Fruit fly (Drosophila melanogaster) whole organism, embryonic: ENCODE measurements around the gene CG8568.

Experiments used
- Atf-2 ChIP-seq: fragments of 200-800 bp; sonication (Bioruptor generic); optimal IDR thresholded peaks from 2 replicates; lab custom pipeline; 2016; ENCODE audit warnings: missing biosample characterization, missing genetic modification characterization
- CG10267 ChIP-seq: fragments of 200-800 bp; sonication (Bioruptor generic); optimal IDR thresholded peaks from 2 replicates; lab custom pipeline; 2018; ENCODE audit warnings: missing biosample characterization, mild to moderate bottlenecking, missing genetic modification characterization, moderate library complexity
- CG11695 ChIP-seq: fragments of 200-800 bp; sonication (Bioruptor generic); IDR thresholded peaks from 3 replicates; pipeline ENCODE4 v1.3.6; 2022; ENCODE audit warnings: missing biosample characterization, missing genetic modification characterization
- CG12236 ChIP-seq: fragments of 200-800 bp; sonication (Bioruptor generic); optimal IDR thresholded peaks from 2 replicates; lab custom pipeline; 2016; ENCODE audit warnings: missing biosample characterization, missing genetic modification characterization
- CG12391 ChIP-seq: fragments of 200-800 bp; sonication (Bioruptor generic); optimal IDR thresholded peaks from 3 replicates; lab custom pipeline; 2018; ENCODE audit warnings: missing biosample characterization, mild to moderate bottlenecking, missing genetic modification characterization, moderate library complexity
- CG14667 ChIP-seq: fragments of 200-800 bp; sonication (Bioruptor generic); IDR thresholded peaks from 2 replicates; pipeline ENCODE4 v1.3.6; 2022; ENCODE audit warnings: missing biosample characterization, missing genetic modification characterization
- CG17385 ChIP-seq: fragments of 200-800 bp; sonication (Bioruptor generic); optimal IDR thresholded peaks from 3 replicates; lab custom pipeline; 2018; ENCODE audit warnings: missing biosample characterization, mild to moderate bottlenecking, missing genetic modification characterization
- CG18619 ChIP-seq: fragments of 200-800 bp; sonication (Bioruptor generic); optimal IDR thresholded peaks from 3 replicates; lab custom pipeline; 2017; ENCODE audit warnings: missing biosample characterization, mild to moderate bottlenecking, missing genetic modification characterization
- CG2199 ChIP-seq: fragments of 200-800 bp; sonication (Bioruptor generic); IDR thresholded peaks from 3 replicates; pipeline ENCODE4 v1.3.6; 2022; ENCODE audit warnings: missing biosample characterization, missing genetic modification characterization
- CG2712 ChIP-seq: fragments of 200-800 bp; optimal IDR thresholded peaks from 3 replicates; lab custom pipeline; 2019; ENCODE audit warnings: missing biosample characterization, mild to moderate bottlenecking, missing genetic modification characterization, moderate library complexity
- CG30020 ChIP-seq: fragments of 200-800 bp; optimal IDR thresholded peaks from 2 replicates; lab custom pipeline; 2019; ENCODE audit warnings: missing biosample characterization, mild to moderate bottlenecking, missing genetic modification characterization, moderate library complexity
- CG3995 ChIP-seq: fragments of 200-800 bp; sonication (Bioruptor generic); optimal IDR thresholded peaks from 3 replicates; lab custom pipeline; 2016; ENCODE audit warnings: missing biosample characterization, missing genetic modification characterization
- CG4424 ChIP-seq: fragments of 200-800 bp; sonication (Bioruptor generic); optimal IDR thresholded peaks from 3 replicates; lab custom pipeline; 2016; ENCODE audit warnings: missing biosample characterization, missing genetic modification characterization
- CG4730 ChIP-seq: fragments of 200-800 bp; sonication (Bioruptor generic); IDR thresholded peaks from 2 replicates; pipeline ENCODE4 v1.3.6; 2022; ENCODE audit warnings: missing biosample characterization, missing genetic modification characterization
- CG6683 ChIP-seq: fragments of 200-800 bp; sonication (Bioruptor generic); optimal IDR thresholded peaks from 2 replicates; lab custom pipeline; 2017; ENCODE audit warnings: missing biosample characterization, mild to moderate bottlenecking, missing genetic modification characterization, missing genetic modification reagents
- CG6854 ChIP-seq: fragments of 200-800 bp; sonication (Bioruptor generic); optimal IDR thresholded peaks from 3 replicates; lab custom pipeline; 2017; ENCODE audit warnings: missing biosample characterization, mild to moderate bottlenecking, missing genetic modification characterization
- CG7357 ChIP-seq: fragments of 200-800 bp; sonication (Bioruptor generic); IDR thresholded peaks from 3 replicates; pipeline ENCODE4 v1.3.6; 2022; ENCODE audit warnings: missing biosample characterization, missing genetic modification characterization
- CG7372 ChIP-seq: fragments of 200-800 bp; sonication (Bioruptor generic); IDR thresholded peaks from 2 replicates; pipeline ENCODE4 v1.3.6; 2022; ENCODE audit warnings: missing biosample characterization, missing genetic modification characterization
- CG8359 ChIP-seq: fragments of 200-800 bp; sonication (Bioruptor generic); optimal IDR thresholded peaks from 2 replicates; lab custom pipeline; 2017; ENCODE audit warnings: missing biosample characterization, mild to moderate bottlenecking, missing genetic modification characterization, borderline replicate concordance
- CG9609 ChIP-seq: fragments of 200-800 bp; sonication (Bioruptor generic); optimal IDR thresholded peaks from 3 replicates; lab custom pipeline; 2016; ENCODE audit warnings: missing biosample characterization, missing genetic modification characterization
- CG9727 ChIP-seq: fragments of 200-800 bp; sonication (Bioruptor generic); optimal IDR thresholded peaks from 3 replicates; lab custom pipeline; 2017; ENCODE audit warnings: missing biosample characterization, mild to moderate bottlenecking, missing genetic modification characterization
- CHES-1-like ChIP-seq: fragments of 200-800 bp; sonication (Bioruptor generic); optimal IDR thresholded peaks from 2 replicates; lab custom pipeline; 2016; ENCODE audit warnings: missing biosample characterization, missing genetic modification characterization
- CTCF ChIP-seq: fragments of 200-800 bp; sonication (Bioruptor generic); optimal IDR thresholded peaks from 2 replicates; lab custom pipeline; 2017; ENCODE audit warnings: missing biosample characterization, mild to moderate bottlenecking, missing genetic modification characterization, moderate library complexity
- CrebB ChIP-seq: fragments of 200-800 bp; sonication (Bioruptor generic); optimal IDR thresholded peaks from 3 replicates; lab custom pipeline; 2018; ENCODE audit warnings: missing biosample characterization, mild to moderate bottlenecking, missing genetic modification characterization
- Dip3 ChIP-seq: fragments of 200-800 bp; sonication (Bioruptor generic); optimal IDR thresholded peaks from 3 replicates; lab custom pipeline; 2016; ENCODE audit warnings: missing biosample characterization, missing genetic modification characterization
- E2f1 ChIP-seq: fragments of 200-800 bp; sonication (Bioruptor generic); IDR thresholded peaks from 2 replicates; pipeline ENCODE4 v1.3.6; 2022; ENCODE audit warnings: missing biosample characterization, missing genetic modification characterization
- HLH3B ChIP-seq: fragments of 200-800 bp; sonication (Bioruptor generic); IDR thresholded peaks from 2 replicates; pipeline ENCODE4 v1.3.6; 2022; ENCODE audit warnings: missing biosample characterization, missing genetic modification characterization
- HLH4C ChIP-seq: fragments of 200-800 bp; sonication (Bioruptor generic); IDR thresholded peaks from 3 replicates; pipeline ENCODE4 v1.3.6; 2022; ENCODE audit warnings: missing biosample characterization, missing genetic modification characterization; ENCODE audit not compliant: partially characterized antibody
- NC2α ChIP-seq: fragments of 200-800 bp; sonication (Bioruptor generic); optimal IDR thresholded peaks from 2 replicates; lab custom pipeline; 2016; ENCODE audit warnings: missing biosample characterization, missing genetic modification characterization
- Spps ChIP-seq: fragments of 200-800 bp; sonication (Bioruptor generic); optimal IDR thresholded peaks from 2 replicates; lab custom pipeline; 2018; ENCODE audit warnings: missing biosample characterization, mild to moderate bottlenecking, missing genetic modification characterization
- Xbp1 ChIP-seq: fragments of 200-800 bp; sonication (Bioruptor generic); optimal IDR thresholded peaks from 3 replicates; lab custom pipeline; 2016; ENCODE audit warnings: missing biosample characterization, mild to moderate bottlenecking, missing genetic modification characterization
- al ChIP-seq: fragments of 200-800 bp; sonication (Bioruptor generic); IDR thresholded peaks from 2 replicates; pipeline ENCODE4 v1.3.6; 2022; ENCODE audit warnings: missing biosample characterization, missing genetic modification characterization
- chm ChIP-seq: fragments of 200-800 bp; sonication (Bioruptor generic); IDR thresholded peaks from 2 replicates; pipeline ENCODE4 v1.3.6; 2022; ENCODE audit warnings: missing biosample characterization, missing genetic modification characterization
- corto ChIP-seq: fragments of 200-800 bp; sonication (Bioruptor generic); optimal IDR thresholded peaks from 2 replicates; lab custom pipeline; 2016; ENCODE audit warnings: missing biosample characterization, mild to moderate bottlenecking, missing genetic modification characterization, moderate library complexity
- dati ChIP-seq: fragments of 200-800 bp; sonication (Bioruptor generic); IDR thresholded peaks from 2 replicates; pipeline ENCODE4 v1.3.6; 2022; ENCODE audit warnings: missing biosample characterization, missing genetic modification characterization
- dmrt99B ChIP-seq: fragments of 200-800 bp; sonication (Bioruptor generic); optimal IDR thresholded peaks from 2 replicates; lab custom pipeline; 2018; ENCODE audit warnings: missing biosample characterization, mild to moderate bottlenecking, missing genetic modification characterization, moderate library complexity
- fd102C ChIP-seq: fragments of 200-800 bp; sonication (Bioruptor generic); optimal IDR thresholded peaks from 2 replicates; lab custom pipeline; 2018; ENCODE audit warnings: missing biosample characterization, mild to moderate bottlenecking, missing genetic modification characterization, moderate library complexity
- fd3F ChIP-seq: fragments of 200-800 bp; sonication (Bioruptor generic); optimal IDR thresholded peaks from 2 replicates; lab custom pipeline; 2018; ENCODE audit warnings: missing biosample characterization, mild to moderate bottlenecking, missing genetic modification characterization, moderate library complexity
- fru ChIP-seq: fragments of >200 bp; optimal IDR thresholded peaks from 2 replicates; lab custom pipeline; 2017
- ind ChIP-seq: fragments of 200-800 bp; sonication (Bioruptor generic); optimal IDR thresholded peaks from 3 replicates; lab custom pipeline; 2016; ENCODE audit warnings: missing biosample characterization, missing genetic modification characterization
- jing ChIP-seq: fragments of 200-800 bp; sonication (Bioruptor generic); optimal IDR thresholded peaks from 2 replicates; lab custom pipeline; 2018; ENCODE audit warnings: missing biosample characterization, mild to moderate bottlenecking, missing genetic modification characterization
- lilli ChIP-seq: fragments of 200-800 bp; sonication (Bioruptor generic); optimal IDR thresholded peaks from 3 replicates; lab custom pipeline; 2016; ENCODE audit warnings: missing biosample characterization, missing genetic modification characterization
- nom ChIP-seq: fragments of 200-800 bp; sonication (Bioruptor generic); optimal IDR thresholded peaks from 2 replicates; lab custom pipeline; 2017; ENCODE audit warnings: missing biosample characterization, missing genetic modification characterization, mild to moderate bottlenecking, moderate library complexity, missing genetic modification reagents
- pum ChIP-seq: fragments of 200-800 bp; sonication (Bioruptor generic); optimal IDR thresholded peaks from 2 replicates; lab custom pipeline; 2016; ENCODE audit warnings: missing biosample characterization, missing genetic modification characterization
- ranshi ChIP-seq: fragments of 200-800 bp; sonication (Bioruptor generic); IDR thresholded peaks from 2 replicates; pipeline ENCODE4 v1.3.6; 2022; ENCODE audit warnings: missing biosample characterization, missing genetic modification characterization
- shn ChIP-seq: fragments of 200-800 bp; sonication (Bioruptor generic); optimal IDR thresholded peaks from 3 replicates; lab custom pipeline; 2016; ENCODE audit warnings: missing biosample characterization, missing genetic modification characterization
- so ChIP-seq: fragments of 200-800 bp; sonication (Bioruptor generic); IDR thresholded peaks from 3 replicates; pipeline ENCODE4 v1.3.6; 2022; ENCODE audit warnings: missing biosample characterization, missing genetic modification characterization
- tio ChIP-seq: fragments of 200-800 bp; sonication (Bioruptor generic); optimal IDR thresholded peaks from 2 replicates; lab custom pipeline; 2017; ENCODE audit warnings: missing biosample characterization, missing genetic modification characterization, inconsistent platforms
- tna ChIP-seq: fragments of 200-800 bp; sonication (Bioruptor generic); IDR thresholded peaks from 2 replicates; pipeline ENCODE4 v1.3.6; 2022; ENCODE audit warnings: missing biosample characterization, missing genetic modification characterization; ENCODE audit not compliant: partially characterized antibody
- ttk ChIP-seq: fragments of 200-800 bp; sonication (Bioruptor generic); IDR thresholded peaks from 2 replicates; pipeline ENCODE4 v2.1.2; 2022; ENCODE audit warnings: missing biosample characterization, missing genetic modification characterization
- wor ChIP-seq: fragments of 200-800 bp; sonication (Bioruptor generic); IDR thresholded peaks from 2 replicates; pipeline ENCODE4 v1.3.6; 2022; ENCODE audit warnings: missing biosample characterization, missing genetic modification characterization
- zf30C ChIP-seq: fragments of 200-800 bp; sonication (Bioruptor generic); optimal IDR thresholded peaks from 3 replicates; lab custom pipeline; 2018; ENCODE audit warnings: missing biosample characterization, mild to moderate bottlenecking, missing genetic modification characterization

The CG8568 gene

dm6 chrX:17472930-17473668 is 20.8 kb upstream of the CG8568 start (continued):
- TF ChIP-seq tna (GFP tag; lab: Robert Waterston, UW) (no peak), Spps (tag; lab: Kevin White, UChicago) (no peak), Atf-2 (GFP tag; lab: Kevin White, UChicago) (no peak), dmrt99B (tag; lab: Kevin White, UChicago) (no peak), fd3F (GFP tag; lab: Kevin White, UChicago) (no peak), CG30020 (tag; lab: Kevin White, UChicago) (no peak), lilli (GFP tag; lab: Kevin White, UChicago) (no peak), CG7357 (GFP tag; lab: Robert Waterston, UW) (no peak), CG2712 (tag; lab: Kevin White, UChicago) (no peak), CG6683 (GFP tag; lab: Kevin White, UChicago) (no peak), CG18619 (no peak), CG14667 (GFP tag; lab: Robert Waterston, UW) (no peak), CG10267 (tag; lab: Kevin White, UChicago) (no peak), CG2199 (GFP tag; lab: Robert Waterston, UW) (no peak), Dip3 (GFP tag; lab: Kevin White, UChicago) (no peak), CG9727 (GFP tag; lab: Kevin White, UChicago) (peak; percentile 28), jing (GFP tag; lab: Kevin White, UChicago) (no peak), ind (GFP tag; lab: Kevin White, UChicago) (no peak), CG7372 (GFP tag; lab: Robert Waterston, UW) (no peak), CG12236 (GFP tag; lab: Kevin White, UChicago) (peak; percentile 54), CG9609 (GFP tag; lab: Kevin White, UChicago) (no peak), CTCF (no peak), CG3995 (GFP tag; lab: Kevin White, UChicago) (no peak), so (GFP tag; lab: Robert Waterston, UW) (no peak), CG8359 (GFP tag; lab: Kevin White, UChicago) (no peak), pum (GFP tag; lab: Kevin White, UChicago) (no peak), CG4424 (GFP tag; lab: Kevin White, UChicago) (no peak), NC2α (no peak), shn (GFP tag; lab: Kevin White, UChicago) (no peak), fru (lab: Kevin White, UChicago) (no peak), CG17385 (no peak), al (GFP tag; lab: Robert Waterston, UW) (no peak), fd102C (GFP tag; lab: Kevin White, UChicago) (peak; percentile 16), CG6854 (GFP tag; lab: Kevin White, UChicago) (no peak), ttk (GFP tag; lab: Robert Waterston, UW) (no peak), wor (GFP tag; lab: Robert Waterston, UW) (no peak), HLH4C (GFP tag; lab: Robert Waterston, UW) (no peak), tio (GFP tag; lab: Kevin White, UChicago) (peak; percentile 46), zf30C (no peak), ranshi (GFP tag; lab: Robert Waterston, UW) (no peak), CG12391 (tag; lab: Kevin White, UChicago) (no peak), nom (GFP tag; lab: Kevin White, UChicago) (peak; percentile 65), E2f1 (GFP tag; lab: Robert Waterston, UW) (no peak), HLH3B (GFP tag; lab: Robert Waterston, UW) (no peak), CG4730 (GFP tag; lab: Robert Waterston, UW) (no peak), chm (peak; percentile 34; the same call in 1 of the 2 replicates), corto (no peak), CHES-1-like (GFP tag; lab: Kevin White, UChicago) (no peak), CG11695 (GFP tag; lab: Robert Waterston, UW) (no peak), CrebB (no peak), Xbp1 (GFP tag; lab: Kevin White, UChicago) (no peak), dati (GFP tag; lab: Robert Waterston, UW) (no peak)
